Worm (Caenorhabditis elegans) whole organism, L4/young adult: Measurements from ENCODE around the gene ift-74.

ENCODE experiments used
- dao-5 ChIP-seq: sonication (generic microtip); optimal IDR thresholded peaks from 2 replicates; lab custom pipeline; 2016; ENCODE audit warnings: missing genotype, missing genetic modification characterization, moderate library complexity, missing compliant biosample characterization
- him-1 ChIP-seq: sonication (generic microtip); optimal IDR thresholded peaks from 2 replicates; lab custom pipeline; 2016; ENCODE audit warnings: missing genotype, missing genetic modification reagents, missing genetic modification characterization, missing compliant biosample characterization

DNA sequence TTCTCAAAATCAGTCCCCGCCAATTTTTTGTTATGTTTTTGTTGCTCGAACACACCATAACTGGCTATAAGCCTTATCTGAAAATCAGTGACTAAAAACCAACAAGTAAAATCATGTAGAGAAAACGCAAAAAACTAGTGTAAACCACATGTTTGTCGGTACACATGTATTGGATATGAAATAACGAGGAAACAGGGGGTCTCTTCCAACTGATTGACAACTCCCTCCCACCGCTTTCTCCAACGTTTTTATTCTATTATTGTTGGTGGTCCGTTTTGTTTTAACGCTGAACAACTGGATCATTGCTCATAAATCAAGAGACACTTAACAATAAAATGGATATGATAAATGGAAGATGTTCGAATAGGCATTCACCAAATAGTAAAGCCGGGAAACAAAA lies 47.0 kb downstream of the ift-74 start:
- TF ChIP-seq him-1 (tag; lab: Kevin White, UChicago) (no peak), dao-5 (tag; lab: Kevin White, UChicago) (no peak)
